Worm (Caenorhabditis elegans) whole organism, L4/young adult: ENCODE results near the gene C15H9.2.

Experiments used
- W03F9.2 ChIP-seq: fragments of 150-350 bp; optimal IDR thresholded peaks from 2 replicates; lab custom pipeline; 2014; ENCODE audit warnings: missing biosample characterization, missing genetic modification characterization
- him-1 ChIP-seq: sonication (generic microtip); optimal IDR thresholded peaks from 2 replicates; lab custom pipeline; 2016; ENCODE audit warnings: missing genotype, missing genetic modification reagents, missing genetic modification characterization, missing compliant biosample characterization

ce11 chrX:6150449-6150848 lies 32.1 kb downstream of the C15H9.2 start, which contains the start of gene tag-275:
- TF ChIP-seq him-1 (tag; lab: Kevin White, UChicago) (no peak), W03F9.2 (no peak)
